Fruit fly (Drosophila melanogaster) whole organism, wandering third instar larva: Measurements from ENCODE around the gene GstD2.

ENCODE experiments used
- Dfd ChIP-seq: fragments of >200 bp; optimal IDR thresholded peaks from 2 replicates; lab custom pipeline; 2017; ENCODE audit warnings: missing biosample characterization, missing genetic modification characterization
- dsf ChIP-seq: sonication (Bioruptor generic); optimal IDR thresholded peaks from 2 replicates; lab custom pipeline; 2016; ENCODE audit warnings: missing biosample characterization, missing genetic modification characterization, borderline replicate concordance
- tai ChIP-seq: sonication (Bioruptor generic); optimal IDR thresholded peaks from 2 replicates; lab custom pipeline; 2016; ENCODE audit warnings: missing biosample characterization, missing genetic modification characterization

DNA sequence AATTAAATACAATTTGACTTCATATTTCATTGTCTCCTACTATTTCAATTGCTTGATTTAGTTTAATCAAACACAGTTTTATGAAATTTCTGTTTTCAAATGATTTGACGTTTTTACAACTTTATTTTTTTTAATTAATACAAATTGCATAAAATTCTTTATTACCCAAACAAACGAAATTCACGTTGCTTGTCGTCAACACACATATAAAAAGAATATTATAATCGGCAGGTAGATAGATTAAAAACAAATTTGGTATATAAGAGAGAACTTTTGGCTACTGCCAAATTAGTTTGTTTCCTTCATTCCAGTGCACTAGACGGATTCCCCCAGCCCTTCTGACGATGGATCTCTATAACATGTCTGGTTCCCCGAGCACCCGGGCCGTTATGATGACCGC lies 5.1 kb downstream of the GstD2 start, which contains the start of gene GstD6:
- TF ChIP-seq dsf: no peak
- no peak for TF ChIP-seq tai (GFP tag; lab: Kevin White, UChicago)
- no peak for TF ChIP-seq Dfd (GFP tag; lab: Kevin White, UChicago)
